Worm (Caenorhabditis elegans) whole organism, dauer: Measurements from ENCODE around the gene C34H4.5.

ENCODE experiments used
- unc-62 ChIP-seq: sonication (generic microtip); optimal IDR thresholded peaks from 2 replicates; lab custom pipeline; 2017; ENCODE audit warnings: missing biosample characterization, missing genetic modification reagents, missing genetic modification characterization

The C34H4.5 gene

ce11 chrIV:1550131-1550530 lies at the start of gene C34H4.5:
Gene C34H4.5 (minus strand): TSS chrIV:1550231.
- TF ChIP-seq unc-62 (GFP tag; lab: Kevin White, UChicago): no peak

ce11 chrIV:1597018-1597417 lies 47.0 kb upstream of the C34H4.5 start, which contains the start of gene ced-2:
Gene ced-2 (plus strand): TSS chrIV:1597318.
- no peak for TF ChIP-seq unc-62 (GFP tag; lab: Kevin White, UChicago)

ce11 chrIV:1595802-1596201 lies 45.8 kb upstream of the C34H4.5 start, which contains the start of gene npp-8:
Gene npp-8 (minus strand): TSS chrIV:1595824.
- no peak for TF ChIP-seq unc-62 (GFP tag; lab: Kevin White, UChicago)

ce11 chrIV:1576731-1577130 lies 26.7 kb upstream of the C34H4.5 start, which contains the start of gene Y41D4B.14:
Gene Y41D4B.14 (plus strand): TSS chrIV:1577031.
- TF ChIP-seq unc-62 (GFP tag; lab: Kevin White, UChicago): no peak

- TF ChIP-seq unc-62 (GFP tag; lab: Kevin White, UChicago): no peak
Measured at ce11 chrIV:1567577-1567976, 17.5 kb upstream of the C34H4.5 start.

ce11 chrIV:1565725-1566124 lies 15.7 kb upstream of the C34H4.5 start:
- TF ChIP-seq unc-62 (GFP tag; lab: Kevin White, UChicago): no peak

- TF ChIP-seq unc-62 (GFP tag; lab: Kevin White, UChicago): no peak
Measured at ce11 chrIV:1563476-1564131, 13.6 kb upstream of the C34H4.5 start, which contains the start of gene Y41D4B.15. Gene Y41D4B.15 (plus strand): TSS chrIV:1564081.

ce11 chrIV:1561884-1562283 lies 11.9 kb upstream of the C34H4.5 start, which contains the start of gene hpo-6:
Gene hpo-6 (plus strand): TSS chrIV:1562184.
- TF ChIP-seq unc-62 (GFP tag; lab: Kevin White, UChicago): no peak

- no peak for TF ChIP-seq unc-62 (GFP tag; lab: Kevin White, UChicago)
Measured at ce11 chrIV:1559931-1560330, 9.9 kb upstream of the C34H4.5 start, which contains the start of gene Y41D4B.17. Gene Y41D4B.17 (plus strand): TSS chrIV:1560104.

ce11 chrIV:1555021-1555720 lies 5.1 kb upstream of the C34H4.5 start, which contains the start of gene C34H4.1:
Gene C34H4.1 (plus strand): TSS chrIV:1555579.
- no peak for TF ChIP-seq unc-62 (GFP tag; lab: Kevin White, UChicago)

ce11 chrIV:1553195-1553918 lies 3.3 kb upstream of the C34H4.5 start, which contains the start of gene C34H4.2:
Gene C34H4.2 (plus strand): TSS chrIV:1553752.
- TF ChIP-seq unc-62 (GFP tag; lab: Kevin White, UChicago): no peak

ce11 chrIV:1550578-1550977 lies 547 bp upstream of the C34H4.5 start, which contains the start of gene tag-244:
Gene tag-244 (plus strand): TSS chrIV:1550878.
- no peak for TF ChIP-seq unc-62 (GFP tag; lab: Kevin White, UChicago)

- no peak for TF ChIP-seq unc-62 (GFP tag; lab: Kevin White, UChicago)
Measured at ce11 chrIV:1549095-1550093, 637 bp downstream of the C34H4.5 start.

- no peak for TF ChIP-seq unc-62 (GFP tag; lab: Kevin White, UChicago)
Measured at ce11 chrIV:1548457-1548861, 1.6 kb downstream of the C34H4.5 start, which contains the start of gene col-107. Gene col-107 (plus strand): TSS chrIV:1548721.
